Fruit fly (Drosophila melanogaster) whole organism: ENCODE measurements around the gene Ctl2.

Source experiments
- CG8478 ChIP-seq: fragments of >200 bp; optimal IDR thresholded peaks from 2 replicates; lab custom pipeline; 2018; ENCODE audit warnings: inconsistent platforms
- Dll ChIP-seq: fragments of >200 bp; optimal IDR thresholded peaks from 2 replicates; lab custom pipeline; 2017
- EcR ChIP-seq, 2 experiments: fragments of >200 bp; optimal IDR thresholded peaks; 2 replicates each; lab custom pipeline; 2017; ENCODE audit warnings: missing biosample characterization in 2 of 2, missing genetic modification characterization in 2 of 2, missing genetic modification reagents in 2 of 2
- pan ChIP-seq: fragments of >200 bp; optimal IDR thresholded peaks from 2 replicates; lab custom pipeline; 2017
- psq ChIP-seq: fragments of >200 bp; optimal IDR thresholded peaks from 2 replicates; lab custom pipeline; 2017
- usp ChIP-seq: fragments of >200 bp; optimal IDR thresholded peaks from 2 replicates; lab custom pipeline; 2017; ENCODE audit warnings: missing biosample characterization, missing genetic modification characterization, mixed read lengths

The Ctl2 gene

DNA sequence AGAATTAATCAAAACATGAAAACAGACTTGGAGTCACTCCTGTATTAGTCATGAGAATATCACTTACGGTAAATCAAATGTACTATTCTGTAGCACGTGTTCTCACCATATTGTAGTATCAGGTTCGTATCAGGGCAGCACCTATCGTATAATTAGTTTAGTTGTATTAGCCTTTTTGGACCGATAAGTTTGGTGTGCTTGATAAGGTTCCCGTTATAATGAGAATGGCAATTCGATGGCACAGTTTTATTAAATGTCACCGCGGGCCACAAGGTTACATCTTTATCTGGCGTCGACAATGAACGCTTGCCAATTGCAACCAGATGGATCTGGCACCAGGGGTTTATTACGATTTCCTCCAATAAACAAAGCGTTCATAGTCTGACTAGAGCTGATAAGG lies 35.6 kb downstream of the Ctl2 start:
- TF ChIP-seq psq (lab: Kevin White, UChicago) = no peak
- TF ChIP-seq Dll = no peak
- TF ChIP-seq EcR (GFP tag; optimal IDR thresholded peaks at IDR 0.05; lab: Kevin White, UChicago) = no peak
- no peak for TF ChIP-seq CG8478 (lab: Kevin White, UChicago)
- TF ChIP-seq pan (lab: Kevin White, UChicago) = no peak
- TF ChIP-seq usp (GFP tag; lab: Kevin White, UChicago) = no peak

dm6 chr3R:29159620-29160019 lies 36.5 kb downstream of the Ctl2 start:
- TF ChIP-seq psq (lab: Kevin White, UChicago) = no peak
- TF ChIP-seq pan (lab: Kevin White, UChicago) = no peak
- no peak for TF ChIP-seq CG8478 (lab: Kevin White, UChicago)
- TF ChIP-seq EcR (GFP tag; optimal IDR thresholded peaks at IDR 0.05; lab: Kevin White, UChicago) = no peak
- no peak for TF ChIP-seq usp (GFP tag; lab: Kevin White, UChicago)
- TF ChIP-seq Dll = no peak

DNA sequence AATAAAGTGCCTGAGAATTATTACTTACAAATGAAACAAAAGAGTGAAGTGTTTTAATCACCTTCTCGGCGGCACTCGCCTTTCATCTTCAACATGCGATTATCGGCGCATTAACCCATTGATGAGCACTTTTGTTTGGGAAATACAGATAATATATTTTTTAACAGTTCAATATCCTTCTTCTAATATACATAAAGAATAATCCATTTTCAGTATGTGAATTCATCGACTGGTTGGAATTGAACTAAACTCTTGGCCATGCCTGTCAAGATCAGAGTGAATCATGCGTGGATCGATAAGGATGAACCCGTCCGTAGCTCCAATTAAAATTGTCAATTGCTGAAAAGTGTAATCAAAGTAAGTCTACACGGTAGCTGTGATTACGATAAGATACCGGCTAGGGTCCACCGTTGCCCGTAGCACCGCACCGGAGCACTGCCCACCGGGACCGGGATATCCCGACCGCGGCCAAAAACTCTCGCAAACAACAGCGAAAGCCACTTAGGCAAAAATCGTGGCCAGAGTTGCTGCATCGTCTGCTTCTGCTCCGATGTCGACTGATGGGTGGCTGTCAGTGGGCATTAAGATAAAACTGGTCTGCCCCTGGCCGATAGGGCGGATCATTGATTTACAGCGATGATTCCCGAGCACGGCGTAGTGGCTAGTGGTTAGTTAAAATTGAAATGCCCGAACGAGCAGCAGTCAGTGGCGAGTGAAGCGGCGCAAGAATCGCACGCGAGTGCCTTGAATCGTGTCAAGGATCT lies 41.9 kb downstream of the Ctl2 start, which contains the start of gene CG11898:
Gene CG11898 (plus strand): TSS at position 714 of the 764 bp plus-strand sequence.
- TF ChIP-seq usp (GFP tag; lab: Kevin White, UChicago) = no peak
- no peak for TF ChIP-seq CG8478 (lab: Kevin White, UChicago)
- no peak for TF ChIP-seq Dll
- no peak for TF ChIP-seq pan (lab: Kevin White, UChicago)
